Worm (Caenorhabditis elegans): ENCODE results near the gene cnx-1.

DNA sequence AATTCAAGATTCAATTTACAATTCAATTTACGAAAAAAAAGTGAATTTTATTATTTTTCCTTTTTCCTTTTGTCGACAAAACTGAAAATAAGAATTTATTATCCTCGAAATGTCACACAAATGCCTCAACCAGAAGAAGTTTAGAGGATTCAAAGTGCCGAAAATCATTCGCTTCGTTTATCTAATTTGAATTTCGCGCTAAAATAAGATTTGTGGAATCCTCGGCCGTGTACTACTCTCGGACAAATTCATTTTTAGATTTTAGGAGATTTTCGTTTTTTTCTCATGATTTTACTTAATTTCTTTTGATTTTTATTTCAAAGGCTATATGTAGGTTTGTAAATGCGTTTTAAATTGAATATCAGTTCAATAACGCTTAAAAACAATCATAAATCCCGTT lies 31.7 kb upstream of the cnx-1 start:
- TF ChIP-seq nhr-90 (tag; optimal IDR thresholded peaks at IDR 0.05; ENCODE audit: poor library complexity) (no peak), snpc-4 (tag; optimal IDR thresholded peaks at IDR 0.05) (no peak), unc-130 (tag; optimal IDR thresholded peaks at IDR 0.05) (no peak), aly-2 (tag; optimal IDR thresholded peaks at IDR 0.05) (no peak), nhr-237 (tag; optimal IDR thresholded peaks at IDR 0.05) (no peak), ama-1 (optimal IDR thresholded peaks at IDR 0.05) (no peak), ztf-11 (tag; optimal IDR thresholded peaks at IDR 0.05) (no peak), tbx-2 (tag; optimal IDR thresholded peaks at IDR 0.05) (no peak), hlh-4 (tag; optimal IDR thresholded peaks at IDR 0.05) (no peak), pqm-1 (tag; optimal IDR thresholded peaks at IDR 0.05) (no peak)

All from whole organism, L1 larva.